Worm (Caenorhabditis elegans) whole organism, L4/young adult: ENCODE results near the gene srd-50.

ENCODE experiments used
- dao-5 ChIP-seq: sonication (generic microtip); optimal IDR thresholded peaks from 2 replicates; lab custom pipeline; 2016; ENCODE audit warnings: missing genotype, missing genetic modification characterization, moderate library complexity, missing compliant biosample characterization
- him-1 ChIP-seq: sonication (generic microtip); optimal IDR thresholded peaks from 2 replicates; lab custom pipeline; 2016; ENCODE audit warnings: missing genotype, missing genetic modification reagents, missing genetic modification characterization, missing compliant biosample characterization

ce11 chrX:13527347-13528092, 45.9 kb upstream of the srd-50 start, which contains the start of gene pab-2:
- TF ChIP-seq him-1: peak; percentile 81
- TF ChIP-seq dao-5 (tag; lab: Kevin White, UChicago): no peak
